Worm (Caenorhabditis elegans): ENCODE data around the gene clh-2.

Gene clh-2

DNA sequence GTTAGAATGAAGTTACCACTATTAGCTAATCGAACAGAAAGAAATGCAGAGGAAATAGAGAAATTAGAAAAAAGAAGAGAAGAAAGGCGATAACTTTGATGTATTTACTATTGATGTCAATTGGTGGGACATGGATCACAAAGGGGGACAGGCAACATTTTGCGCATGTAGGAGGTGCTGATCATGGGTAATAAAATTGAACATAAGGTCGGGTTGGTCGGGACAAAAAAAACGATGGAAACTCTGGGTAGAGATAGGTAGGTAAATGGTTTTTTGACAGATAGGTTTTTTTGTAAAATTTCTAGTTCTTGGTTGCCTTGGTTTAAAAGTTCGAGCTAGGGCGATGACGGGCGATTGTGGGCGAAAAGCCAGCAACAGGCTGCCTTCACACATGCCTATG, 39.2 kb downstream of the clh-2 start, which contains the start of gene shn-1:
Gene shn-1 (minus strand): TSS at position 101 of the 400 bp plus-strand sequence.
- TF ChIP-seq dmd-4 (tag; optimal IDR thresholded peaks at IDR 0.05) (no peak), nhr-6 (tag; optimal IDR thresholded peaks at IDR 0.05) (no peak), nhr-12 (tag; optimal IDR thresholded peaks at IDR 0.05) (no peak), unc-62 (GFP tag; optimal IDR thresholded peaks at IDR 0.05) (no peak), nhr-77 (tag; optimal IDR thresholded peaks at IDR 0.05) (no peak), sem-4 (tag; optimal IDR thresholded peaks at IDR 0.05) (no peak), mbf-1 (tag; optimal IDR thresholded peaks at IDR 0.05) (no peak)

DNA sequence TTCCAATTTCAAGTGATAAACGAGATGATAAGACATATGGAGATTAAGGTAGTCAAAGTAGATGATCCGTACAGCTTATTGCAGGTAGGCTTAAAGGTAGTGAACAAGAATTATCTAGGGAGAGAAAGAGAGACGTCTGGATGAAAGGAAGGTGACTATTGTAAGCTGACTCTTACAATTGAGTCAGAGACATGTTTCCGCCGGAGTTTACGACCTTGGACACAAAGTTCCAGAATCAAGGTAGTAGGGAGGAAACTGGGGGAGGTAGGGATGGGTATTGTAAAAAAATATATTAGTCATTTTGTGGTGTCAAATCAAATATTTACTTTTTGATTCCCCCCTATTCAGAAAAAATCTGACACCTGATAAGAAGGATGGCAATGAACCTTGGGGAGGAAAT, 40.7 kb downstream of the clh-2 start:
- TF ChIP-seq nhr-23 (tag; optimal IDR thresholded peaks at IDR 0.05) (no peak), nhr-237 (tag; optimal IDR thresholded peaks at IDR 0.05) (no peak), lin-13 (GFP tag; optimal IDR thresholded peaks at IDR 0.05) (no peak), skn-1 (tag; optimal IDR thresholded peaks at IDR 0.05) (no peak), nhr-77 (tag; optimal IDR thresholded peaks at IDR 0.05) (no peak), C34F6.9 (tag; optimal IDR thresholded peaks at IDR 0.05) (no peak), nhr-11 (tag; optimal IDR thresholded peaks at IDR 0.05) (no peak), nhr-25 (tag; optimal IDR thresholded peaks at IDR 0.05) (no peak), nhr-6 (tag; optimal IDR thresholded peaks at IDR 0.05) (no peak), sma-9 (GFP tag; optimal IDR thresholded peaks at IDR 0.05) (no peak), sma-9 (tag; optimal IDR thresholded peaks at IDR 0.05) (no peak), sma-3 (GFP tag; optimal IDR thresholded peaks at IDR 0.05) (no peak), blmp-1 (tag; optimal IDR thresholded peaks at IDR 0.05; ENCODE audit: insufficient read depth) (no peak), elt-1 (tag; optimal IDR thresholded peaks at IDR 0.05) (no peak), gmeb-1 (tag; optimal IDR thresholded peaks at IDR 0.05) (no peak), zag-1 (tag; optimal IDR thresholded peaks at IDR 0.05) (no peak), lin-39 (tag; optimal IDR thresholded peaks at IDR 0.05) (no peak), nhr-21 (tag; optimal IDR thresholded peaks at IDR 0.05) (no peak), nhr-10 (tag; optimal IDR thresholded peaks at IDR 0.05) (no peak), ama-1 (optimal IDR thresholded peaks at IDR 0.05) (no peak)

DNA sequence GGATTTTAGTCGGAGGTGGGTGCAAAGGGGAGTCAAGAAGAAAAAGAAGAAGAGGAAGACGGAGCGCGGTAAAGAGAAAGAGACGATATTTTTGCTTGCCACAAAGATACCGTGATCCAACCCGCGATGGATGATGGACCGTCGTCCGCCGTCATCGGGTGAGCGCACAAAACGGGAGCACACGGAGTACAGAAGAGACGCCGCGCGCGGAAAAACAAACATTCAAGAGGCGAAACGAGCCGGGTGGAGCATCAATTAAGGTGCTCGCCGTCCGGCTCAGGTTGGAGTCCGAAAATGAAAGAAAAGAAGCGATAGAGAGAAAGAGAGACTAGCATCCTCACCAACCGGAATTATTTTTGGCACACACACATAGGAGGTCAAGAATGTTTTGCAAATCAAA, 42.1 kb downstream of the clh-2 start:
- TF ChIP-seq Y55F3AM.14 (GFP tag; optimal IDR thresholded peaks at IDR 0.05) (no peak), elt-3 (tag; optimal IDR thresholded peaks at IDR 0.05) (no peak), lin-11 (tag; optimal IDR thresholded peaks at IDR 0.05) (no peak), nhr-129 (tag; optimal IDR thresholded peaks at IDR 0.05) (no peak)

DNA sequence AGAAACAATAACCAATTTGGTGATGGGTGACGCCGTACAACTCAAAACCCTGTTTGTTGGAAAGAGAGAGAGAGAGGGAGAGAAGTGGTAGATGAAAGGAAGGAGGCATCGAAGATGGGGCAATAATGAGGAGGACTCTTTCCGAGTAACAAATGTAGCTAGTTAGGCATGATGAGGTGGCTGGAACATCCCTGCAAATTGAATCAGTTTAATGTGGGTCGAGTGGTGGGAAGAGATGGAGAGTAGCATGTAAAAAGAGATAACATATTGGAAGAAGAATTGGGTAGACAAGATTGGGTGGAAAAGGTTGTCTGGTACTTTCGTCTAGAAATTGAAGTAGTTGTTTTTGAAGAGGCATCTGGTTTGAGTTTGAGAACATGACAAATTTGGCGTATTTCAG, 44.5 kb downstream of the clh-2 start:
- TF ChIP-seq crh-2 (tag; optimal IDR thresholded peaks at IDR 0.05) (no peak), lin-11 (tag; optimal IDR thresholded peaks at IDR 0.05) (no peak), ama-1 (optimal IDR thresholded peaks at IDR 0.05) (no peak), R02D3.7 (tag; optimal IDR thresholded peaks at IDR 0.05) (no peak), nhr-237 (tag; optimal IDR thresholded peaks at IDR 0.05) (no peak), mbf-1 (tag; optimal IDR thresholded peaks at IDR 0.05) (no peak), fos-1 (tag; optimal IDR thresholded peaks at IDR 0.05) (no peak), sem-4 (tag; optimal IDR thresholded peaks at IDR 0.05) (no peak), unc-39 (tag; optimal IDR thresholded peaks at IDR 0.05) (no peak), ceh-82 (tag; optimal IDR thresholded peaks at IDR 0.05) (no peak), nhr-12 (tag; optimal IDR thresholded peaks at IDR 0.05) (no peak)

DNA sequence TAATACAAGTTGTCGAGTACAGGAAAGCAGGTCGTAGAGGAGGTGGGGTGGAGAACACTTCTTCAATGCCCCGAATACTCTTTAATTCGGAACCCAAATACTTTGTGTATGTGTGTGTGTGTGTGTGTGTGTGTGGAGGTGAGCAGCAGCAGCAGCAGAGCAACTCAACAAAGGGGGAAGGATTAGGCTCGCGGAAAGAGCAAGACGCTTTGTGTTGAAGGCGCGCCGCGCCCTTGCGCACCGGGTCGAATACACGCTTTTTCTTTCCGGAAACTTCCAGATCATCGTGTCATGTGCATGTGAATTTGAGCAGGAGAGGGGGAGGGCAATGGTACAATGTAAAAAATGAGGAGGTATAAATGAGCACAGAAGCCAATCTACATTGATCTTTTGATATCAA, 47.1 kb downstream of the clh-2 start:
- TF ChIP-seq sem-4 (tag; optimal IDR thresholded peaks at IDR 0.05) (no peak), ztf-11 (tag; optimal IDR thresholded peaks at IDR 0.05) (no peak), nhr-23 (tag; optimal IDR thresholded peaks at IDR 0.05) (no peak), lin-39 (tag; optimal IDR thresholded peaks at IDR 0.05) (no peak), nhr-11 (tag; optimal IDR thresholded peaks at IDR 0.05) (no peak), zag-1 (tag; optimal IDR thresholded peaks at IDR 0.05) (no peak), unc-62 (GFP tag; optimal IDR thresholded peaks at IDR 0.05) (no peak), ZK546.5 (tag; optimal IDR thresholded peaks at IDR 0.05) (no peak), crh-2 (tag; optimal IDR thresholded peaks at IDR 0.05) (no peak), F13H6.1 (tag; optimal IDR thresholded peaks at IDR 0.05) (no peak)
